Fruit fly (Drosophila melanogaster): Measurements from ENCODE around the gene CG12992.
A peak's percentile ranks its signal among the peaks of the same experiment; 100 is the strongest.

DNA sequence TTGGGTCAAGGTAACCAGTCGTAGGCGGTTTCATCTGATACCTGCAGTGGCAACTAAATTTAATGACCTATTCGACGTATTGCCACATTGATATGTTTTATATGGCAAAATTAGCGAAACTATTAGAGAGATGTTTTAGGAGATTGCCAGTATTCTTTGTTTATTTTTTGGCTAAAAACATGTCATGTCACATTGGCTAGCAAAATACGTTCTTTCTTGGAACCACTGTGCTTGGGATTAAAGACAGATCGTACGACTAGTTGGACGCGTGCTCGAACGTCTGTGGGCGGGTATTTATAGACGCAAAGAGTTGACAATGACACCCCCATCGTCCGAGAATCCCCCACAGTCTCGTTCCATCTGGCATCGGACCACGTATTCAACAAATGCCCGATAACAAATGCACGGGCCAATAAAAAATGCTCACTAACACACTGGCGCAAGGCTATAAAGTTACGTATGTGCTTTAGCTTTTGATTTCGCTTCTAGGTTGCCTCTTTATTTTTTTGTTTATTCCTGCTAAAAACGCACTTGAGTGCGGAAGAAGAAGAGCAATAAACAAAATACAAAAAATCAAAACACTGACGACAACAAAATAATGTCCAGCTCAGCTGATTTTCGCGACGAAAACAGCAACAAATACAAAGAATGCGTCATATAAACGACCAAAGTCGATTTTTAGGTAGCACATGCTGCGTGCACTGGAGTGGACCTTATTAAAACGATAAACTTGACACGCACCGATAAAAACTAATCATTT, 35.7 kb downstream of the CG12992 start:
- no peak for TF ChIP-seq Pif1B (GFP tag; optimal IDR thresholded peaks at IDR 0.05)
- peak; percentile 34; the same call in 1 of the 3 replicates for TF ChIP-seq fd96Ca (GFP tag; IDR thresholded peaks at IDR 0.05)
- TF ChIP-seq Ets98B (GFP tag; IDR thresholded peaks at IDR 0.05), result no peak

All from whole organism, pupa.